Fruit fly (Drosophila melanogaster): ENCODE data around the gene wake.

Gene wake

DNA sequence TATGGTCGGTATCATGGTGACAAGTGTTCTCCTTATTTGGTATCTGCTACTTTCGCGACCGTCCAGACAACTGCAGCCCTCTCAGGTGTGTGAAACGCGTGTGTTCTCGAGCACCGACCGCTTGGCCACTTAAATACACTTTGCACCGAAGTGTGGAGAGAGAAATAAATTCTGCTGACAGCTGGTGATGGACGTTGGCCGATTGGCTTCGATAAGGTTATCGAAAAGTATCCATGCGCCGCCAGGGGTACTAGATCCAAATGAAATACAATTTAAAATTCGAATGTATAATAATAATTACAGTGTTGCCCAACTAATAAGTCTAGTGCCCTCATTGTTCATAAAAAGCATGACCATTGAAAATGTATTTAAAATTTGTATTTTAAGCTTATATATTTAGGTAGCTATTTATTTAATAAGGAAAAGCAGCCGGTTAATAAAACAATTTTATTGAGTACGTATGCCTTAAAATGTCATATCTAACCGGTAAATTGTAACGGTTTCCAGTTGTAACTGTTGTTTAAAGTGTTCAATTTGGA is 46.8 kb downstream of the wake start, which contains the start of the genes Gclm and CG17625:
Gene Gclm (minus strand): TSS at position 175 of the 539 bp plus-strand sequence.
Gene CG17625 (plus strand): TSS at position 514 of the 539 bp plus-strand sequence.
- no peak for TF ChIP-seq rn (GFP tag; IDR thresholded peaks at IDR 0.05)
- peak; percentile 2 for TF ChIP-seq CG34367 (tag; optimal IDR thresholded peaks at IDR 0.05)
- TF ChIP-seq CG12605 (GFP tag; IDR thresholded peaks at IDR 0.05): peak; percentile 71
- peak; percentile 19 for TF ChIP-seq CG8301 (tag; optimal IDR thresholded peaks at IDR 0.05)
- no peak for TF ChIP-seq EcR (GFP tag; optimal IDR thresholded peaks at IDR 0.05)
- peak; percentile 1 for TF ChIP-seq CG17806 (tag; optimal IDR thresholded peaks at IDR 0.05)
- TF ChIP-seq CG9948 (tag; optimal IDR thresholded peaks at IDR 0.05): peak; percentile 1
- TF ChIP-seq CG13204 (GFP tag; optimal IDR thresholded peaks at IDR 0.05): no peak
- peak; percentile 52 for TF ChIP-seq Snoo (tag; optimal IDR thresholded peaks at IDR 0.05)
- peak; percentile 49; the same call in 1 of the 2 replicates for TF ChIP-seq CG32121 (GFP tag; IDR thresholded peaks at IDR 0.05)
- TF ChIP-seq CG4496 (GFP tag; IDR thresholded peaks at IDR 0.05): peak; percentile 20; the same call in 1 of the 3 replicates
- TF ChIP-seq CG14655 (GFP tag; optimal IDR thresholded peaks at IDR 0.05): no peak
- peak; percentile 45; the same call in 1 of the 2 replicates for TF ChIP-seq Ets98B (GFP tag; IDR thresholded peaks at IDR 0.05)
- no peak for TF ChIP-seq D1 (tag; optimal IDR thresholded peaks at IDR 0.05)
- peak; percentile 32 for TF ChIP-seq CG15710 (tag; optimal IDR thresholded peaks at IDR 0.05)
- TF ChIP-seq Pif1B (GFP tag; optimal IDR thresholded peaks at IDR 0.05): no peak
- peak; percentile 55 for TF ChIP-seq gl (tag; optimal IDR thresholded peaks at IDR 0.05)
- no peak for TF ChIP-seq CG10348 (GFP tag; IDR thresholded peaks at IDR 0.05)
- 0 out of 3 replicates have a peak, but pooled peaks have one; percentile 58 for TF ChIP-seq fd96Ca (GFP tag; IDR thresholded peaks at IDR 0.05)
- peak; percentile 26 for TF ChIP-seq CG8159 (tag; optimal IDR thresholded peaks at IDR 0.05)
- TF ChIP-seq Pif1A (GFP tag; optimal IDR thresholded peaks at IDR 0.05): no peak

DNA sequence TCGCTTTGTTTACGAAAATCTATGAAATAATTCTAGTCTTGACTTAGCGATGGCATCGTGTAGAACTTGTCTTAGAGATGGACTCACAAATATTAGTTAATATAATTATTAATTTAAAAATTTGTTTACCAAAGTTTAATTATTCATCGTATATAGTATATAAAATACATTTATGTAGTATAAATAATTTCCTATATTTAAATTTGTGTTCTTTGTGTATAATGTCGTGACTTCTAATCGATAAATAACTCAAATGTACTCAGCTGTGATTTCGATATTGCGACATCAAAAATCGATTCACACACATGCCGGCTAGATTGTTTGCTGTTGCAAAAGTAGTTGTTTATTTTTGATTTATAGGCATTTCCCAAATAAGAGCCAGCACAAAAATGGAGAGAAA is 50.7 kb downstream of the wake start, which contains the start of the genes wfs1 and Nup133:
Gene wfs1 (minus strand): TSS at position 70 of the 400 bp plus-strand sequence.
Gene Nup133 (plus strand): TSS at position 297 of the 400 bp plus-strand sequence.
- TF ChIP-seq D1 (tag; optimal IDR thresholded peaks at IDR 0.05) (no peak), CG10348 (GFP tag; IDR thresholded peaks at IDR 0.05) (no peak), CG32121 (GFP tag; IDR thresholded peaks at IDR 0.05) (peak; percentile 54), fd96Ca (GFP tag; IDR thresholded peaks at IDR 0.05) (no peak), Snoo (tag; optimal IDR thresholded peaks at IDR 0.05) (no peak), CG9948 (tag; optimal IDR thresholded peaks at IDR 0.05) (no peak), Pif1A (GFP tag; optimal IDR thresholded peaks at IDR 0.05) (no peak), rn (GFP tag; IDR thresholded peaks at IDR 0.05) (no peak), CG8301 (tag; optimal IDR thresholded peaks at IDR 0.05) (no peak), gl (tag; optimal IDR thresholded peaks at IDR 0.05) (no peak), CG14655 (GFP tag; optimal IDR thresholded peaks at IDR 0.05) (no peak), Pif1B (GFP tag; optimal IDR thresholded peaks at IDR 0.05) (no peak), CG12605 (GFP tag; IDR thresholded peaks at IDR 0.05) (no peak), CG34367 (tag; optimal IDR thresholded peaks at IDR 0.05) (peak; percentile 41), EcR (GFP tag; optimal IDR thresholded peaks at IDR 0.05) (no peak), Ets98B (GFP tag; IDR thresholded peaks at IDR 0.05) (0 out of 2 replicates have a peak, but pooled peaks have one; percentile 10), CG13204 (GFP tag; optimal IDR thresholded peaks at IDR 0.05) (no peak), CG4496 (GFP tag; IDR thresholded peaks at IDR 0.05) (no peak), CG8159 (tag; optimal IDR thresholded peaks at IDR 0.05) (peak; percentile 74), CG17806 (tag; optimal IDR thresholded peaks at IDR 0.05) (no peak), CG15710 (tag; optimal IDR thresholded peaks at IDR 0.05) (peak; percentile 75)

DNA sequence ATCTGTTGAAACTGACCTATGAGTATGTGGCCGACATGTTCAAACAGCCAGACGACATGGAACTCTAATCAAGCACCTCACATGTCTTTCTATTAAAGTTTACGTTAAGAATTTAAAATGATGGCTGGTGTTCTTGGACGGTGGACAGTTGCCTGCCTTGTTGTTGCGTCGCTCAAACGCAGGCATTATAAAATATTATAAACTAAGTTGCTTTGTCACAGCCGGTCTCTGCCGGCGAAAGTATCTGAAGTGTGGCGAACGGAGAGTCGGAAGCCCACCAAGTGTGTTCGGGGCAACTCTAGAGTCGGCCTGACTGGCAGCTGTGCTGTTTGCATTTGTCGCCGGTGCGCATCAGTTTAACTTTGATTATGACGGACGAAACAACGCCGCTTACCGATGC is 55.1 kb downstream of the wake start, which contains the start of gene cd:
Gene cd (plus strand): TSS at position 301 of the 400 bp plus-strand sequence.
- TF ChIP-seq CG9948 (tag; optimal IDR thresholded peaks at IDR 0.05) (no peak), CG12605 (GFP tag; IDR thresholded peaks at IDR 0.05) (no peak), CG8301 (tag; optimal IDR thresholded peaks at IDR 0.05) (no peak), EcR (GFP tag; optimal IDR thresholded peaks at IDR 0.05) (no peak), CG34367 (tag; optimal IDR thresholded peaks at IDR 0.05) (no peak), CG32121 (GFP tag; IDR thresholded peaks at IDR 0.05) (no peak), rn (GFP tag; IDR thresholded peaks at IDR 0.05) (no peak), Snoo (tag; optimal IDR thresholded peaks at IDR 0.05) (no peak), Pif1B (GFP tag; optimal IDR thresholded peaks at IDR 0.05) (no peak), CG13204 (GFP tag; optimal IDR thresholded peaks at IDR 0.05) (no peak)

DNA sequence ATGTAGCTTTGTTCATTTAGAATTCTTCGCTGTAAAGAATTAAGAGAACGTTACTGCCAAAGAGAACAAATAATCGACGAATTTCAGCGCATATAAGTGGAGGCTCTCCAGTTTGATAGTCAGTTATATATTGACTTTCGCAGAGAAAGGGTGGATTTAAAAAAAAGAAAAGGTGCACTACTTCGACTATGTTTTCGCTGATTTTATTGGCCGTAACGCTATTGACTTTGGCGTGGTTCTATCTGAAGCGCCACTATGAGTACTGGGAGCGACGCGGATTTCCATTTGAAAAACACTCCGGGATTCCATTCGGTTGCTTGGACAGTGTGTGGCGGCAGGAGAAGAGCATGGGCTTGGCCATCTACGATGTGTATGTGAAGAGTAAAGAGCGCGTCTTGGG is 58.6 kb downstream of the wake start, which contains the start of gene Cyp6d4:
Gene Cyp6d4 (plus strand): TSS at position 112 of the 400 bp plus-strand sequence.
- TF ChIP-seq CG8301 (tag; optimal IDR thresholded peaks at IDR 0.05) (no peak), Ets98B (GFP tag; IDR thresholded peaks at IDR 0.05) (no peak), CG14655 (GFP tag; optimal IDR thresholded peaks at IDR 0.05) (no peak), gl (tag; optimal IDR thresholded peaks at IDR 0.05) (no peak), Pif1B (GFP tag; optimal IDR thresholded peaks at IDR 0.05) (no peak), Pif1A (GFP tag; optimal IDR thresholded peaks at IDR 0.05) (no peak), CG10348 (GFP tag; IDR thresholded peaks at IDR 0.05) (no peak), CG4496 (GFP tag; IDR thresholded peaks at IDR 0.05) (no peak), CG17806 (tag; optimal IDR thresholded peaks at IDR 0.05) (no peak)

DNA sequence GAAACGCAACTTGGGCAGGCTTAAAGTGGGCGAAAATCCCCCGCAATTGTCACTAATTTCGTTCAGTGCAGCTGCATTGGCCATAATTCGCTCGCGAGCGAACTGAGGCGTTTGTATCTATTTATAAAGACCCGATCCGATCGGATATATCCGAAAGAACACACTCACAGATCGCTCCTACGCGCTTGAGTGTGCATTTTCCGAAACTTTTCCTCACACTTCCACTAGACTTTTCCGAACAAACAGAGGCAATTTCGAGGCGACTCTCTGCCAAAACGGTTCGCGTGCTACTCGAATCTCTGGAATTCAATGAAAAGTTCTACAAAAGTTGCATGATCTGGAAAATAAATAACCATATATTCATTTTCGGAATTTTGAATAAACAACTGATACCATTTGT is 62.2 kb downstream of the wake start, which contains the start of the genes CG6972 and CCAP:
Gene CG6972 (plus strand): TSS at position 215 of the 400 bp plus-strand sequence.
Gene CCAP (minus strand): TSS at position 292 of the 400 bp plus-strand sequence.
- 0 out of 2 replicates have a peak, but pooled peaks have one; percentile 28 for TF ChIP-seq CG32121 (GFP tag; IDR thresholded peaks at IDR 0.05)
- no peak for TF ChIP-seq fd96Ca (GFP tag; IDR thresholded peaks at IDR 0.05)
- no peak for TF ChIP-seq CG9948 (tag; optimal IDR thresholded peaks at IDR 0.05)
- no peak for TF ChIP-seq rn (GFP tag; IDR thresholded peaks at IDR 0.05)
- no peak for TF ChIP-seq CG34367 (tag; optimal IDR thresholded peaks at IDR 0.05)
- no peak for TF ChIP-seq CG13204 (GFP tag; optimal IDR thresholded peaks at IDR 0.05)
- no peak for TF ChIP-seq gl (tag; optimal IDR thresholded peaks at IDR 0.05)
- no peak for TF ChIP-seq Ets98B (GFP tag; IDR thresholded peaks at IDR 0.05)
